Fruit fly (Drosophila melanogaster) whole organism, embryonic: ENCODE data around the gene rost.

Experiments used
- Adf1 ChIP-seq: fragments of 200-800 bp; sonication (Bioruptor generic); IDR thresholded peaks from 2 replicates; pipeline ENCODE4 v1.3.6; 2022; ENCODE audit warnings: missing biosample characterization, missing genetic modification characterization
- Awh ChIP-seq: fragments of 200-800 bp; sonication (Bioruptor generic); IDR thresholded peaks from 2 replicates; pipeline ENCODE4, ENCODE4 v1.3.6; 2022; ENCODE audit warnings: missing biosample characterization, missing genetic modification characterization
- CG10462 ChIP-seq: fragments of 200-800 bp; sonication (Bioruptor generic); optimal IDR thresholded peaks from 2 replicates; lab custom pipeline; 2016; ENCODE audit warnings: missing biosample characterization, missing genetic modification characterization
- CG11456 ChIP-seq: fragments of 200-800 bp; sonication (Bioruptor generic); IDR thresholded peaks from 3 replicates; pipeline ENCODE4 v1.3.6; 2022; ENCODE audit warnings: missing biosample characterization, missing genetic modification characterization
- CG11696 ChIP-seq: fragments of 200-800 bp; sonication (Bioruptor generic); IDR thresholded peaks from 2 replicates; pipeline ENCODE4 v1.3.6; 2022; ENCODE audit warnings: missing biosample characterization, missing genetic modification characterization
- CG12299 ChIP-seq: fragments of 200-800 bp; sonication (Bioruptor generic); optimal IDR thresholded peaks from 2 replicates; lab custom pipeline; 2018; ENCODE audit warnings: missing biosample characterization, mild to moderate bottlenecking, missing genetic modification characterization
- CG13894 ChIP-seq: fragments of 200-800 bp; sonication (Bioruptor generic); optimal IDR thresholded peaks from 3 replicates; lab custom pipeline; 2018; ENCODE audit warnings: missing biosample characterization, mild to moderate bottlenecking, missing genetic modification characterization, moderate library complexity
- CG14441 ChIP-seq: fragments of 200-800 bp; sonication (Bioruptor generic); IDR thresholded peaks from 2 replicates; pipeline ENCODE4 v1.3.6; 2022; ENCODE audit warnings: missing biosample characterization, missing genetic modification characterization
- CG14667 ChIP-seq: fragments of 200-800 bp; sonication (Bioruptor generic); IDR thresholded peaks from 2 replicates; pipeline ENCODE4 v1.3.6; 2022; ENCODE audit warnings: missing biosample characterization, missing genetic modification characterization
- CG14860 ChIP-seq: fragments of 200-800 bp; sonication (Bioruptor generic); IDR thresholded peaks from 3 replicates; pipeline ENCODE4 v1.3.6; 2022; ENCODE audit warnings: missing biosample characterization, missing genetic modification characterization; ENCODE audit not compliant: partially characterized antibody
- CG15696 ChIP-seq: fragments of 200-800 bp; sonication (Bioruptor generic); optimal IDR thresholded peaks from 2 replicates; lab custom pipeline; 2019; ENCODE audit warnings: missing biosample characterization, mild to moderate bottlenecking, missing genetic modification characterization, moderate library complexity
- CG18764 ChIP-seq: fragments of 200-800 bp; sonication (Bioruptor generic); optimal IDR thresholded peaks from 3 replicates; lab custom pipeline; 2016; ENCODE audit warnings: missing biosample characterization, missing genetic modification characterization
- CG2875 ChIP-seq: fragments of 200-800 bp; sonication (Bioruptor generic); optimal IDR thresholded peaks from 2 replicates; lab custom pipeline; 2017; ENCODE audit warnings: missing biosample characterization, mild to moderate bottlenecking, missing genetic modification characterization, missing genetic modification reagents
- CG3281 ChIP-seq: fragments of 200-800 bp; sonication (Bioruptor generic); optimal IDR thresholded peaks from 3 replicates; lab custom pipeline; 2017; ENCODE audit warnings: missing biosample characterization, mild to moderate bottlenecking, missing genetic modification characterization
- CG6854 ChIP-seq: fragments of 200-800 bp; sonication (Bioruptor generic); optimal IDR thresholded peaks from 3 replicates; lab custom pipeline; 2017; ENCODE audit warnings: missing biosample characterization, mild to moderate bottlenecking, missing genetic modification characterization
- CG9215 ChIP-seq: fragments of 200-800 bp; sonication (Bioruptor generic); IDR thresholded peaks from 2 replicates; pipeline ENCODE4 v1.3.6; 2022; ENCODE audit warnings: missing biosample characterization, missing genetic modification characterization
- D19A ChIP-seq: fragments of 200-800 bp; optimal IDR thresholded peaks from 3 replicates; lab custom pipeline; 2019; ENCODE audit warnings: missing biosample characterization, mild to moderate bottlenecking, missing genetic modification characterization, moderate library complexity
- D19B ChIP-seq: fragments of 200-800 bp; sonication (Bioruptor generic); optimal IDR thresholded peaks from 2 replicates; lab custom pipeline; 2017; ENCODE audit warnings: missing biosample characterization, mild to moderate bottlenecking, missing genetic modification characterization
- Dp ChIP-seq: fragments of 200-800 bp; sonication (Bioruptor generic); optimal IDR thresholded peaks from 2 replicates; lab custom pipeline; 2018; ENCODE audit warnings: missing biosample characterization, mild to moderate bottlenecking, missing genetic modification characterization, moderate library complexity
- ERR ChIP-seq: fragments of 200-800 bp; sonication (Bioruptor generic); optimal IDR thresholded peaks from 2 replicates; lab custom pipeline; 2016; ENCODE audit warnings: missing biosample characterization, missing genetic modification characterization
- Gsc ChIP-seq: fragments of 200-800 bp; sonication (Bioruptor generic); IDR thresholded peaks from 2 replicates; pipeline ENCODE4 v1.3.6; 2022; ENCODE audit warnings: missing biosample characterization, missing genetic modification characterization
- HLH3B ChIP-seq: fragments of 200-800 bp; sonication (Bioruptor generic); IDR thresholded peaks from 2 replicates; pipeline ENCODE4 v1.3.6; 2022; ENCODE audit warnings: missing biosample characterization, missing genetic modification characterization
- HLHmδ ChIP-seq: fragments of 200-800 bp; sonication (Bioruptor generic); optimal IDR thresholded peaks from 2 replicates; lab custom pipeline; 2018; ENCODE audit warnings: missing biosample characterization, mild to moderate bottlenecking, missing genetic modification characterization, moderate library complexity
- Jarid2 ChIP-seq: fragments of 200-800 bp; sonication (Bioruptor generic); optimal IDR thresholded peaks from 3 replicates; lab custom pipeline; 2017; ENCODE audit warnings: mild to moderate bottlenecking, missing biosample characterization, missing genetic modification reagents, missing genetic modification characterization
- Kr ChIP-seq: fragments of 200-800 bp; sonication (Bioruptor generic); optimal IDR thresholded peaks from 2 replicates; lab custom pipeline; 2017; ENCODE audit warnings: missing biosample characterization, mild to moderate bottlenecking, missing genetic modification characterization
- Lpt ChIP-seq: fragments of >200 bp; optimal IDR thresholded peaks from 2 replicates; lab custom pipeline; 2018; ENCODE audit warnings: missing biosample characterization, missing genetic modification characterization
- Mrtf ChIP-seq: fragments of 200-800 bp; sonication (Bioruptor generic); IDR thresholded peaks from 3 replicates; pipeline ENCODE4 v1.3.6; 2022; ENCODE audit warnings: missing biosample characterization, missing genetic modification characterization
- Oaz ChIP-seq: fragments of 200-800 bp; sonication (Bioruptor generic); IDR thresholded peaks from 2 replicates; pipeline ENCODE4 v1.3.6; 2022; ENCODE audit warnings: missing biosample characterization, missing genetic modification characterization
- Rfx ChIP-seq: fragments of 200-800 bp; sonication (Bioruptor generic); IDR thresholded peaks from 2 replicates; pipeline ENCODE4 v1.3.6; 2022; ENCODE audit warnings: missing biosample characterization, missing genetic modification characterization
- Sin3A ChIP-seq: fragments of >200 bp; optimal IDR thresholded peaks from 2 replicates; lab custom pipeline; 2018
- Sry-β ChIP-seq: fragments of 200-800 bp; sonication (Bioruptor generic); optimal IDR thresholded peaks from 2 replicates; lab custom pipeline; 2018; ENCODE audit warnings: missing biosample characterization, mild to moderate bottlenecking, missing genetic modification characterization, moderate library complexity
- abd-A ChIP-seq: fragments of 200-800 bp; sonication (Bioruptor generic); optimal IDR thresholded peaks from 3 replicates; lab custom pipeline; 2019; ENCODE audit warnings: missing biosample characterization, mild to moderate bottlenecking, missing genetic modification characterization, moderate library complexity
- ara ChIP-seq: fragments of 200-800 bp; sonication (Bioruptor generic); IDR thresholded peaks from 2 replicates; pipeline ENCODE4 v1.3.6; 2022; ENCODE audit warnings: missing biosample characterization, missing genetic modification characterization
- az2 ChIP-seq: fragments of 200-800 bp; sonication (Bioruptor generic); optimal IDR thresholded peaks from 3 replicates; lab custom pipeline; 2016; ENCODE audit warnings: missing biosample characterization, missing genetic modification characterization
- bsh ChIP-seq, 2 experiments: fragments of 200-800 bp; sonication (Bioruptor generic); optimal IDR thresholded peaks; 2 replicates each; lab custom pipeline; 2017 to 2018; ENCODE audit warnings: mild to moderate bottlenecking in 2 of 2, missing biosample characterization in 2 of 2, missing genetic modification characterization in 2 of 2, moderate library complexity in 1 of 2
- cad ChIP-seq: fragments of >200 bp; optimal IDR thresholded peaks from 2 replicates; lab custom pipeline; 2017; ENCODE audit warnings: missing biosample characterization, missing genetic modification characterization
- cato ChIP-seq: fragments of 200-800 bp; sonication (Bioruptor generic); optimal IDR thresholded peaks from 2 replicates; lab custom pipeline; 2016; ENCODE audit warnings: missing biosample characterization, missing genetic modification characterization, borderline replicate concordance
- caup ChIP-seq: fragments of 200-800 bp; sonication (Bioruptor generic); optimal IDR thresholded peaks from 3 replicates; lab custom pipeline; 2017; ENCODE audit warnings: missing biosample characterization, mild to moderate bottlenecking, missing genetic modification characterization, moderate library complexity; ENCODE audit not compliant: severe bottlenecking
- chinmo ChIP-seq: fragments of 200-800 bp; sonication (Bioruptor generic); IDR thresholded peaks from 4 replicates; pipeline ENCODE4 v1.3.6; 2022; ENCODE audit warnings: missing biosample characterization, missing genetic modification characterization; ENCODE audit not compliant: partially characterized antibody
- ci ChIP-seq: fragments of 200-800 bp; sonication (Bioruptor generic); IDR thresholded peaks from 3 replicates; pipeline ENCODE4 v1.3.6; 2022; ENCODE audit warnings: missing biosample characterization, missing genetic modification characterization
- corto ChIP-seq: fragments of 200-800 bp; sonication (Bioruptor generic); optimal IDR thresholded peaks from 2 replicates; lab custom pipeline; 2016; ENCODE audit warnings: missing biosample characterization, mild to moderate bottlenecking, missing genetic modification characterization, moderate library complexity
- croc ChIP-seq: fragments of 200-800 bp; sonication (Bioruptor generic); conservative IDR thresholded peaks from 3 replicates; pipeline ENCODE4 v1.3.6; 2022; ENCODE audit warnings: missing biosample characterization, missing genetic modification characterization
- crp ChIP-seq, 2 experiments: fragments of 200-800 bp; sonication (Bioruptor generic); optimal IDR thresholded peaks; 2 replicates in 1 of 2; 3 replicates in 1 of 2; lab custom pipeline; 2017; ENCODE audit warnings: missing biosample characterization in 2 of 2, missing genetic modification characterization in 2 of 2, mild to moderate bottlenecking in 1 of 2, moderate library complexity in 1 of 2
- dysf ChIP-seq: fragments of 200-800 bp; sonication (Bioruptor generic); IDR thresholded peaks from 3 replicates; pipeline ENCODE4 v1.3.6; 2022; ENCODE audit warnings: missing biosample characterization, missing genetic modification characterization
- fd3F ChIP-seq: fragments of 200-800 bp; sonication (Bioruptor generic); optimal IDR thresholded peaks from 2 replicates; lab custom pipeline; 2018; ENCODE audit warnings: missing biosample characterization, mild to moderate bottlenecking, missing genetic modification characterization, moderate library complexity
- mam ChIP-seq: fragments of 200-800 bp; sonication (Bioruptor generic); optimal IDR thresholded peaks from 3 replicates; lab custom pipeline; 2016; ENCODE audit warnings: missing biosample characterization, missing genetic modification characterization
- peb ChIP-seq: fragments of 200-800 bp; sonication (Bioruptor generic); IDR thresholded peaks from 2 replicates; pipeline ENCODE4 v1.3.6; 2022; ENCODE audit warnings: missing biosample characterization, missing genetic modification characterization
- pho ChIP-seq: fragments of 200-800 bp; sonication (Bioruptor generic); optimal IDR thresholded peaks from 2 replicates; lab custom pipeline; 2016; ENCODE audit warnings: missing biosample characterization, missing genetic modification characterization
- sug ChIP-seq: fragments of 200-800 bp; optimal IDR thresholded peaks from 2 replicates; lab custom pipeline; 2019; ENCODE audit warnings: missing biosample characterization, mild to moderate bottlenecking, missing genetic modification characterization, moderate library complexity
- tap ChIP-seq: fragments of 200-800 bp; optimal IDR thresholded peaks from 3 replicates; lab custom pipeline; 2019; ENCODE audit warnings: missing biosample characterization, mild to moderate bottlenecking, missing genetic modification characterization, moderate library complexity
- toy ChIP-seq: fragments of 200-800 bp; sonication (Bioruptor generic); IDR thresholded peaks from 2 replicates; pipeline ENCODE4 v1.3.6; 2022; ENCODE audit warnings: missing biosample characterization, missing genetic modification characterization

rost gene

DNA sequence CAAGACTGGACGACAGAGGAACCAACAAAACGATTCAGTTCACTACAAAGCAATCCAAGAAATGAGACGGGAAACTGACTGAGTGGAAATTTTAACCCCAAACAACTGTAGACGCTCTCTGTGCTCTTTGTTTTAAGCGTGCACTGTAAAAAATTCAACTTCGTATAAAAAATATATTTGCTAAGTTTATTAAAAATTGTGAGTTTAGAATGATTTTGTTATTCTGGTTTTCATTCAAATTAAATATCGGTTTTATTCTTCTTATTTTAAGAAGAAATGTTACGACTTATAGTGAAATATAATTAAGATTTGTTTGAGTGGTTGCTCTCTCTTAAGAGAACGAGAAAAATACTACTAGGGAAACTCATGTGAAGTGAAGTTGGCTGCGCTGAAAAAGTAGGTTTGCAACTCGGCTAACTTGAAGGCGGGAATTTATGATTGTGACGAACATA lies 31.3 kb downstream of the rost start (continued):
- TF ChIP-seq HLHmδ (GFP tag; lab: Kevin White, UChicago) (peak; percentile 77), Jarid2 (GFP tag; lab: Kevin White, UChicago) (peak; percentile 63), CG10462 (GFP tag; lab: Kevin White, UChicago) (peak; percentile 97), Adf1 (GFP tag; lab: Robert Waterston, UW) (peak; percentile 79), CG3281 (GFP tag; lab: Kevin White, UChicago) (peak; percentile 84), CG15696 (tag; lab: Kevin White, UChicago) (peak; percentile 83), corto (GFP tag; lab: Kevin White, UChicago) (no peak), Gsc (GFP tag; lab: Robert Waterston, UW) (no peak), CG18764 (GFP tag; lab: Kevin White, UChicago) (peak; percentile 88), ci (GFP tag; lab: Robert Waterston, UW) (peak; percentile 98), mam (GFP tag; lab: Kevin White, UChicago) (peak; percentile 96), CG9215 (GFP tag; lab: Robert Waterston, UW) (peak; percentile 92), az2 (GFP tag; lab: Kevin White, UChicago) (peak; percentile 98), abd-A (tag; lab: Kevin White, UChicago) (no peak), ERR (peak; percentile 79), CG11456 (GFP tag; lab: Robert Waterston, UW) (no peak; the same call in none of the 3 replicates), CG14860 (GFP tag; lab: Robert Waterston, UW) (no peak), Mrtf (GFP tag; lab: Robert Waterston, UW) (peak; percentile 93), Kr (GFP tag; lab: Kevin White, UChicago) (peak; percentile 57), Oaz (GFP tag; lab: Robert Waterston, UW) (peak; percentile 93), HLH3B (GFP tag; lab: Robert Waterston, UW) (peak; percentile 99), pho (GFP tag; lab: Kevin White, UChicago) (peak; percentile 92), CG14667 (peak; percentile 96), dysf (GFP tag; lab: Robert Waterston, UW) (peak; percentile 98), D19A (tag; lab: Kevin White, UChicago) (peak; percentile 96), CG6854 (GFP tag; lab: Kevin White, UChicago) (peak; percentile 83), CG2875 (GFP tag; lab: Kevin White, UChicago) (peak; percentile 89), sug (tag; lab: Kevin White, UChicago) (peak; percentile 72), CG14441 (GFP tag; lab: Robert Waterston, UW) (peak; percentile 97), CG12299 (tag; lab: Kevin White, UChicago) (peak; percentile 93), caup (peak; percentile 88), ara (GFP tag; lab: Robert Waterston, UW) (peak; percentile 97), CG11696 (GFP tag; lab: Robert Waterston, UW) (peak; percentile 92), toy (GFP tag; lab: Robert Waterston, UW) (peak; percentile 91), Dp (GFP tag; lab: Kevin White, UChicago) (peak; percentile 94), Awh (GFP tag; lab: Robert Waterston, UW) (peak; percentile 98), Rfx (peak; percentile 96), cad (GFP tag; lab: Kevin White, UChicago) (no peak), bsh (GFP tag; optimal IDR thresholded peaks at IDR 0.05; lab: Kevin White, UChicago) (peak; percentile 69 to 98), CG13894 (tag; lab: Kevin White, UChicago) (no peak), fd3F (GFP tag; lab: Kevin White, UChicago) (peak; percentile 83), D19B (GFP tag; lab: Kevin White, UChicago) (peak; percentile 56), Sry-β (GFP tag; lab: Kevin White, UChicago) (peak; percentile 53), Sin3A (no peak), chinmo (no peak), Lpt (GFP tag; lab: Kevin White, UChicago) (no peak), peb (GFP tag; lab: Robert Waterston, UW) (peak; percentile 97), crp (GFP tag; optimal IDR thresholded peaks at IDR 0.05; lab: Kevin White, UChicago) (peak in 1 of 2 experiments; percentile 65), croc (GFP tag; lab: Robert Waterston, UW) (peak; percentile 96), tap (tag; lab: Kevin White, UChicago) (peak; percentile 87), cato (GFP tag; lab: Kevin White, UChicago) (peak; percentile 87)
